Fruit fly (Drosophila melanogaster) whole organism, embryonic: Measurements from ENCODE around the gene Amacr.

Source experiments
- Atf6 ChIP-seq: fragments of 200-800 bp; sonication (Bioruptor generic); IDR thresholded peaks from 2 replicates; pipeline ENCODE4 v1.3.6; 2022; ENCODE audit warnings: missing biosample characterization, missing genetic modification characterization
- BEAF-32 ChIP-seq: fragments of 200-800 bp; sonication (Bioruptor generic); optimal IDR thresholded peaks from 3 replicates; lab custom pipeline; 2017; ENCODE audit warnings: missing biosample characterization, missing genetic modification characterization, mild to moderate bottlenecking, moderate library complexity, missing genetic modification reagents
- CG10209 ChIP-seq: fragments of 200-800 bp; sonication (Bioruptor generic); optimal IDR thresholded peaks from 3 replicates; lab custom pipeline; 2017; ENCODE audit warnings: missing biosample characterization, mild to moderate bottlenecking, missing genetic modification characterization, missing genetic modification reagents
- CG14441 ChIP-seq: fragments of 200-800 bp; sonication (Bioruptor generic); IDR thresholded peaks from 2 replicates; pipeline ENCODE4 v1.3.6; 2022; ENCODE audit warnings: missing biosample characterization, missing genetic modification characterization
- CG15514 ChIP-seq: fragments of 200-800 bp; sonication (Bioruptor generic); optimal IDR thresholded peaks from 3 replicates; lab custom pipeline; 2017; ENCODE audit warnings: missing biosample characterization, missing genetic modification characterization, mild to moderate bottlenecking, moderate library complexity, missing genetic modification reagents
- CG17829 ChIP-seq: fragments of 200-800 bp; optimal IDR thresholded peaks from 2 replicates; lab custom pipeline; 2019; ENCODE audit warnings: missing biosample characterization, mild to moderate bottlenecking, missing genetic modification characterization, moderate library complexity
- CG2120 ChIP-seq: fragments of 200-800 bp; sonication (Bioruptor generic); optimal IDR thresholded peaks from 3 replicates; lab custom pipeline; 2016; ENCODE audit warnings: missing biosample characterization, missing genetic modification characterization
- CG2129 ChIP-seq: fragments of 200-800 bp; sonication (Bioruptor generic); IDR thresholded peaks from 2 replicates; pipeline ENCODE4 v1.3.6; 2022; ENCODE audit warnings: missing biosample characterization, missing genetic modification characterization; ENCODE audit not compliant: partially characterized antibody
- CG32532 ChIP-seq: fragments of 200-800 bp; sonication (Bioruptor generic); IDR thresholded peaks from 2 replicates; pipeline ENCODE4 v1.3.6; 2022; ENCODE audit warnings: missing biosample characterization, missing genetic modification characterization
- CG33557 ChIP-seq: fragments of 200-800 bp; sonication (Bioruptor generic); optimal IDR thresholded peaks from 2 replicates; lab custom pipeline; 2019; ENCODE audit warnings: missing biosample characterization, mild to moderate bottlenecking, missing genetic modification characterization, moderate library complexity
- CG3847 ChIP-seq: fragments of 200-800 bp; sonication (Bioruptor generic); IDR thresholded peaks from 2 replicates; pipeline ENCODE4 v1.3.6; 2022; ENCODE audit warnings: missing biosample characterization, missing genetic modification characterization
- CG6689 ChIP-seq: fragments of 200-800 bp; sonication (Bioruptor generic); IDR thresholded peaks from 2 replicates; pipeline ENCODE4 v1.3.6; 2022; ENCODE audit warnings: missing biosample characterization, missing genetic modification characterization
- CG6854 ChIP-seq: fragments of 200-800 bp; sonication (Bioruptor generic); optimal IDR thresholded peaks from 3 replicates; lab custom pipeline; 2017; ENCODE audit warnings: missing biosample characterization, mild to moderate bottlenecking, missing genetic modification characterization
- CG7839 ChIP-seq: fragments of 200-800 bp; sonication (Bioruptor generic); optimal IDR thresholded peaks from 3 replicates; lab custom pipeline; 2018; ENCODE audit warnings: missing biosample characterization, mild to moderate bottlenecking, missing genetic modification characterization, moderate library complexity
- CG8290 ChIP-seq, 3 experiments: fragments of 200-800 bp; sonication (Bioruptor generic); optimal IDR thresholded peaks; 2 replicates each; lab custom pipeline; 2016 to 2019; ENCODE audit warnings: missing biosample characterization in 3 of 3, missing genetic modification characterization in 3 of 3, mild to moderate bottlenecking in 2 of 3, moderate library complexity in 1 of 3
- CG8924 ChIP-seq: fragments of 200-800 bp; optimal IDR thresholded peaks from 3 replicates; lab custom pipeline; 2019; ENCODE audit warnings: missing biosample characterization, mild to moderate bottlenecking, missing genetic modification characterization, moderate library complexity
- CG8944 ChIP-seq: fragments of 200-800 bp; sonication (Bioruptor generic); optimal IDR thresholded peaks from 3 replicates; lab custom pipeline; 2016; ENCODE audit warnings: missing biosample characterization, missing genetic modification characterization
- CG9727 ChIP-seq: fragments of 200-800 bp; sonication (Bioruptor generic); optimal IDR thresholded peaks from 3 replicates; lab custom pipeline; 2017; ENCODE audit warnings: missing biosample characterization, mild to moderate bottlenecking, missing genetic modification characterization
- CoRest ChIP-seq: fragments of 200-800 bp; sonication (Bioruptor generic); optimal IDR thresholded peaks from 3 replicates; lab custom pipeline; 2018; ENCODE audit warnings: missing biosample characterization, mild to moderate bottlenecking, missing genetic modification characterization, moderate library complexity
- Ets65A ChIP-seq: fragments of 200-800 bp; sonication (Bioruptor generic); peaks from one replicate; lab custom pipeline; 2016; ENCODE audit warnings: missing biosample characterization, missing genetic modification characterization
- Ets97D ChIP-seq: fragments of 200-800 bp; sonication (Bioruptor generic); optimal IDR thresholded peaks from 3 replicates; lab custom pipeline; 2016; ENCODE audit warnings: missing biosample characterization, missing genetic modification characterization
- Fer3 ChIP-seq: fragments of 200-800 bp; sonication (Bioruptor generic); optimal IDR thresholded peaks from 2 replicates; lab custom pipeline; 2018; ENCODE audit warnings: missing biosample characterization, mild to moderate bottlenecking, missing genetic modification characterization, moderate library complexity
- HLH54F ChIP-seq: fragments of 200-800 bp; sonication (Bioruptor generic); optimal IDR thresholded peaks from 3 replicates; lab custom pipeline; 2016; ENCODE audit warnings: missing biosample characterization, missing genetic modification characterization
- Hr3 ChIP-seq: fragments of 200-800 bp; sonication (Bioruptor generic); optimal IDR thresholded peaks from 3 replicates; lab custom pipeline; 2016; ENCODE audit warnings: missing biosample characterization, missing genetic modification characterization
- Kr ChIP-seq: fragments of 200-800 bp; sonication (Bioruptor generic); optimal IDR thresholded peaks from 2 replicates; lab custom pipeline; 2017; ENCODE audit warnings: missing biosample characterization, mild to moderate bottlenecking, missing genetic modification characterization
- Myb ChIP-seq: fragments of 200-800 bp; sonication (Bioruptor generic); optimal IDR thresholded peaks from 2 replicates; lab custom pipeline; 2016; ENCODE audit warnings: missing biosample characterization, missing genetic modification characterization
- Opbp ChIP-seq: fragments of 200-800 bp; sonication (Bioruptor generic); IDR thresholded peaks from 3 replicates; pipeline ENCODE4 v1.3.6; 2022; ENCODE audit warnings: missing biosample characterization, missing genetic modification characterization; ENCODE audit not compliant: partially characterized antibody
- Rfx ChIP-seq: fragments of 200-800 bp; sonication (Bioruptor generic); IDR thresholded peaks from 2 replicates; pipeline ENCODE4 v1.3.6; 2022; ENCODE audit warnings: missing biosample characterization, missing genetic modification characterization
- Sox102F ChIP-seq: fragments of 200-800 bp; sonication (Bioruptor generic); optimal IDR thresholded peaks from 2 replicates; lab custom pipeline; 2018; ENCODE audit warnings: missing biosample characterization, mild to moderate bottlenecking, missing genetic modification characterization, moderate library complexity
- Tbp ChIP-seq: fragments of >200 bp; optimal IDR thresholded peaks from 2 replicates; lab custom pipeline; 2018; ENCODE audit warnings: missing biosample characterization, missing genetic modification characterization
- al ChIP-seq: fragments of 200-800 bp; sonication (Bioruptor generic); IDR thresholded peaks from 2 replicates; pipeline ENCODE4 v1.3.6; 2022; ENCODE audit warnings: missing biosample characterization, missing genetic modification characterization
- ato ChIP-seq: fragments of 200-800 bp; sonication (Bioruptor generic); IDR thresholded peaks from 2 replicates; pipeline ENCODE4 v1.3.6; 2022; ENCODE audit warnings: missing biosample characterization, missing genetic modification characterization; ENCODE audit not compliant: partially characterized antibody
- bcd ChIP-seq: fragments of 200-800 bp; sonication (Bioruptor generic); optimal IDR thresholded peaks from 2 replicates; lab custom pipeline; 2017; ENCODE audit warnings: missing biosample characterization, mild to moderate bottlenecking, missing genetic modification characterization
- chinmo ChIP-seq: fragments of 200-800 bp; sonication (Bioruptor generic); IDR thresholded peaks from 4 replicates; pipeline ENCODE4 v1.3.6; 2022; ENCODE audit warnings: missing biosample characterization, missing genetic modification characterization; ENCODE audit not compliant: partially characterized antibody
- ewg ChIP-seq: fragments of 200-800 bp; sonication (Bioruptor generic); optimal IDR thresholded peaks from 3 replicates; lab custom pipeline; 2017; ENCODE audit warnings: mild to moderate bottlenecking, missing biosample characterization, missing genetic modification reagents, missing genetic modification characterization
- exex ChIP-seq: fragments of 200-800 bp; sonication (Bioruptor generic); optimal IDR thresholded peaks from 4 replicates; lab custom pipeline; 2018; ENCODE audit warnings: missing biosample characterization, mild to moderate bottlenecking, missing genetic modification characterization, moderate library complexity
- her ChIP-seq: fragments of 200-800 bp; sonication (Bioruptor generic); optimal IDR thresholded peaks from 2 replicates; lab custom pipeline; 2016; ENCODE audit warnings: missing biosample characterization, missing genetic modification characterization
- hkb ChIP-seq, 2 experiments: fragments of 200-800 bp in 1 of 2; fragments of >200 bp in 1 of 2; sonication (Bioruptor generic) in 1 of 2; IDR thresholded peaks in 1 of 2; optimal IDR thresholded peaks in 1 of 2; 2 replicates each; pipeline versions ENCODE4 v1.3.6 to Lab custom; 2017 to 2022; ENCODE audit warnings: missing biosample characterization in 1 of 2, missing genetic modification characterization in 1 of 2
- insv ChIP-seq, 2 experiments: fragments of 200-800 bp; sonication (Bioruptor generic); optimal IDR thresholded peaks; 3 replicates each; lab custom pipeline; 2016 to 2018; ENCODE audit warnings: missing biosample characterization in 2 of 2, missing genetic modification characterization in 2 of 2
- odd ChIP-seq: fragments of 200-800 bp; sonication (Bioruptor generic); optimal IDR thresholded peaks from 2 replicates; lab custom pipeline; 2017; ENCODE audit warnings: missing biosample characterization, mild to moderate bottlenecking, missing genetic modification characterization
- pfk ChIP-seq: fragments of 200-800 bp; sonication (Bioruptor generic); optimal IDR thresholded peaks from 2 replicates; lab custom pipeline; 2018; ENCODE audit warnings: missing biosample characterization, mild to moderate bottlenecking, missing genetic modification characterization, moderate library complexity
- repo ChIP-seq: fragments of 200-800 bp; sonication (Bioruptor generic); optimal IDR thresholded peaks from 2 replicates; lab custom pipeline; 2016; ENCODE audit warnings: missing biosample characterization, missing genetic modification characterization
- rib ChIP-seq: fragments of 200-800 bp; sonication (Bioruptor generic); IDR thresholded peaks from 2 replicates; pipeline ENCODE4 v1.3.6; 2022; ENCODE audit warnings: missing biosample characterization, missing genetic modification characterization
- seq ChIP-seq: fragments of 200-800 bp; sonication (Bioruptor generic); IDR thresholded peaks from 2 replicates; pipeline ENCODE4 v1.3.6; 2022; ENCODE audit warnings: missing biosample characterization, missing genetic modification characterization
- sna ChIP-seq: fragments of 200-800 bp; sonication (Bioruptor generic); IDR thresholded peaks from 2 replicates; pipeline ENCODE4 v1.3.6; 2022; ENCODE audit warnings: missing biosample characterization, missing genetic modification characterization; ENCODE audit not compliant: partially characterized antibody
- tll ChIP-seq, 2 experiments: fragments of 200-800 bp in 1 of 2; fragments of >200 bp in 1 of 2; sonication (Bioruptor generic) in 1 of 2; optimal IDR thresholded peaks; 2 replicates each; lab custom pipeline; 2017 to 2019; ENCODE audit warnings: missing biosample characterization in 2 of 2, missing genetic modification characterization in 2 of 2, mild to moderate bottlenecking in 1 of 2, moderate library complexity in 1 of 2
- unc-4 ChIP-seq: fragments of 200-800 bp; sonication (Bioruptor generic); IDR thresholded peaks from 2 replicates; pipeline ENCODE4 v1.3.6; 2022; ENCODE audit warnings: missing biosample characterization, missing genetic modification characterization; ENCODE audit not compliant: partially characterized antibody
- zen2 ChIP-seq: fragments of 200-800 bp; sonication (Bioruptor generic); IDR thresholded peaks from 3 replicates; pipeline ENCODE4 v1.3.6; 2022; ENCODE audit warnings: missing biosample characterization, missing genetic modification characterization; ENCODE audit not compliant: partially characterized antibody

The Amacr gene

dm6 chr2L:20797515-20797847, 45.3 kb upstream of the Amacr start, which contains the start of gene CG9328 (continued):
- TF ChIP-seq Ets65A (GFP tag; lab: Kevin White, UChicago) (peak; percentile 68), HLH54F (GFP tag; lab: Kevin White, UChicago) (peak; percentile 18), CG8944 (GFP tag; lab: Kevin White, UChicago) (peak; percentile 7), unc-4 (GFP tag; lab: Robert Waterston, UW) (0 out of 2 replicates have a peak, but pooled peaks have one; percentile 19), CG8290 (GFP tag; optimal IDR thresholded peaks at IDR 0.05; lab: Kevin White, UChicago) (no peak), CG8290 (tag; optimal IDR thresholded peaks at IDR 0.05; lab: Kevin White, UChicago) (peak in 1 of 2 experiments; percentile 85), CG15514 (GFP tag; lab: Kevin White, UChicago) (peak; percentile 65), hkb (optimal IDR thresholded peaks at IDR 0.05; lab: Kevin White, UChicago) (no peak), hkb (GFP tag; IDR thresholded peaks at IDR 0.05; lab: Robert Waterston, UW) (peak; percentile 62), chinmo (peak; percentile 90; the same call in 2 of the 4 replicates), al (GFP tag; lab: Robert Waterston, UW) (no peak), Tbp (GFP tag; lab: Kevin White, UChicago) (no peak), Sox102F (peak; percentile 19), odd (GFP tag; lab: Kevin White, UChicago) (no peak), zen2 (GFP tag; lab: Robert Waterston, UW) (0 out of 3 replicates have a peak, but pooled peaks have one; percentile 52), exex (tag; lab: Kevin White, UChicago) (peak; percentile 37), Atf6 (no peak), Hr3 (GFP tag; lab: Kevin White, UChicago) (peak; percentile 17), CG8924 (tag; lab: Kevin White, UChicago) (peak; percentile 46), Ets97D (GFP tag; lab: Kevin White, UChicago) (peak; percentile 59), CG33557 (peak; percentile 18), CG9727 (GFP tag; lab: Kevin White, UChicago) (peak; percentile 34), Fer3 (tag; lab: Kevin White, UChicago) (peak; percentile 32), tll (GFP tag; optimal IDR thresholded peaks at IDR 0.05; lab: Kevin White, UChicago) (no peak), repo (GFP tag; lab: Kevin White, UChicago) (peak; percentile 43), CG17829 (tag; lab: Kevin White, UChicago) (peak; percentile 70), CG2120 (GFP tag; lab: Kevin White, UChicago) (peak; percentile 57), CG10209 (GFP tag; lab: Kevin White, UChicago) (peak; percentile 8), BEAF-32 (GFP tag; lab: Kevin White, UChicago) (peak; percentile 66), CG2129 (no peak), CG6689 (GFP tag; lab: Robert Waterston, UW) (peak; percentile 41; the same call in 1 of the 2 replicates), CG14441 (GFP tag; lab: Robert Waterston, UW) (0 out of 2 replicates have a peak, but pooled peaks have one; percentile 27), Opbp (GFP tag; lab: Robert Waterston, UW) (peak; percentile 64), CG3847 (GFP tag; lab: Robert Waterston, UW) (no peak), insv (GFP tag; optimal IDR thresholded peaks at IDR 0.05; lab: Kevin White, UChicago) (peak in 1 of 2 experiments; percentile 43), ewg (GFP tag; lab: Kevin White, UChicago) (no peak), CG6854 (GFP tag; lab: Kevin White, UChicago) (no peak), CoRest (tag; lab: Kevin White, UChicago) (peak; percentile 37), Kr (GFP tag; lab: Kevin White, UChicago) (peak; percentile 36), ato (GFP tag; lab: Robert Waterston, UW) (peak; percentile 64), sna (GFP tag; lab: Robert Waterston, UW) (peak; percentile 16; the same call in 1 of the 2 replicates), rib (GFP tag; lab: Robert Waterston, UW) (peak; percentile 62; the same call in 1 of the 2 replicates), CG7839 (tag; lab: Kevin White, UChicago) (peak; percentile 25), Rfx (GFP tag; lab: Robert Waterston, UW) (peak; percentile 37), seq (GFP tag; lab: Robert Waterston, UW) (peak; percentile 49; the same call in 1 of the 2 replicates), bcd (GFP tag; lab: Kevin White, UChicago) (peak; percentile 10), pfk (GFP tag; lab: Kevin White, UChicago) (peak; percentile 30), CG32532 (GFP tag; lab: Robert Waterston, UW) (peak; percentile 54; the same call in 1 of the 2 replicates), her (GFP tag; lab: Kevin White, UChicago) (peak; percentile 51), Myb (GFP tag; lab: Kevin White, UChicago) (peak; percentile 19)
